Worm (Caenorhabditis elegans) whole organism, young adult: ENCODE data around the gene D1014.5.

ENCODE experiments used
- B0019.2 ChIP-seq: fragments of 200-800 bp; sonication (Bioruptor generic); conservative IDR thresholded peaks from 2 replicates; pipeline ENCODE4 v1.3.6; 2022; ENCODE audit warnings: missing genetic modification reagents, missing genetic modification characterization, missing compliant biosample characterization
- B0336.3 ChIP-seq: fragments of 200-800 bp; sonication (Bioruptor generic); IDR thresholded peaks from 2 replicates; pipeline ENCODE4 v1.3.6; 2022; ENCODE audit warnings: missing genetic modification characterization, missing compliant biosample characterization
- F22D6.2 ChIP-seq: sonication (generic microtip); optimal IDR thresholded peaks from 2 replicates; lab custom pipeline; 2016; ENCODE audit warnings: mild to moderate bottlenecking, missing genetic modification characterization, missing compliant biosample characterization
- F33H1.4 ChIP-seq: fragments of 200-800 bp; sonication (Bioruptor generic); IDR thresholded peaks from 2 replicates; pipeline ENCODE4 v1.3.6; 2022; ENCODE audit warnings: missing genetic modification reagents, missing genetic modification characterization, missing compliant biosample characterization
- F39B2.1 ChIP-seq: fragments of 200-800 bp; sonication (Bioruptor generic); IDR thresholded peaks from 2 replicates; pipeline ENCODE4 v1.3.6; 2022; ENCODE audit warnings: missing genetic modification reagents, missing genetic modification characterization, missing compliant biosample characterization
- F55B11.4 ChIP-seq: sonication (generic microtip); optimal IDR thresholded peaks from 2 replicates; lab custom pipeline; 2016; ENCODE audit warnings: missing compliant biosample characterization, missing genetic modification characterization, borderline replicate concordance; ENCODE audit not compliant: insufficient read depth
- F57A8.1 ChIP-seq: fragments of 200-800 bp; sonication (Bioruptor generic); optimal IDR thresholded peaks from 2 replicates; lab custom pipeline; 2018; ENCODE audit warnings: mild to moderate bottlenecking, missing genetic modification characterization, moderate library complexity, missing compliant biosample characterization
- K11D2.4 ChIP-seq: fragments of 200-800 bp; sonication (Bioruptor generic); IDR thresholded peaks from 2 replicates; pipeline ENCODE4 v1.3.6; 2022; ENCODE audit warnings: missing genetic modification reagents, missing genetic modification characterization, missing compliant biosample characterization
- K12H6.12 ChIP-seq: fragments of 200-800 bp; sonication (Bioruptor generic); optimal IDR thresholded peaks from 2 replicates; lab custom pipeline; 2018; ENCODE audit warnings: mild to moderate bottlenecking, missing genetic modification characterization, missing compliant biosample characterization
- Y67H2A.10 ChIP-seq: fragments of 200-800 bp; sonication (Bioruptor generic); conservative IDR thresholded peaks from 2 replicates; pipeline ENCODE4 v1.3.6; 2022; ENCODE audit warnings: missing genetic modification reagents, missing genetic modification characterization, missing compliant biosample characterization
- aptf-2 ChIP-seq: fragments of 200-800 bp; sonication (Bioruptor generic); conservative IDR thresholded peaks from 2 replicates; pipeline ENCODE4 v1.3.6; 2022; ENCODE audit warnings: missing genetic modification reagents, missing genetic modification characterization, missing compliant biosample characterization
- aptf-3 ChIP-seq: fragments of 200-800 bp; sonication (Bioruptor generic); IDR thresholded peaks from 2 replicates; pipeline ENCODE4 v1.3.6; 2022; ENCODE audit warnings: missing genetic modification characterization, missing compliant biosample characterization
- bed-1 ChIP-seq: fragments of 200-800 bp; sonication (Bioruptor generic); IDR thresholded peaks from 2 replicates; pipeline ENCODE4 v1.3.6; 2022; ENCODE audit warnings: missing genetic modification reagents, missing genetic modification characterization, missing compliant biosample characterization
- ceh-58 ChIP-seq: fragments of 200-800 bp; sonication (Bioruptor generic); IDR thresholded peaks from 2 replicates; pipeline ENCODE4 v1.3.6; 2022; ENCODE audit warnings: missing genetic modification characterization, missing compliant biosample characterization
- ceh-79 ChIP-seq: sonication (generic microtip); optimal IDR thresholded peaks from 2 replicates; lab custom pipeline; 2017; ENCODE audit warnings: mild to moderate bottlenecking, missing genetic modification characterization, missing compliant biosample characterization
- chd-7 ChIP-seq: sonication (generic microtip); optimal IDR thresholded peaks from 2 replicates; lab custom pipeline; 2016; ENCODE audit warnings: mild to moderate bottlenecking, missing genetic modification characterization, moderate library complexity, missing compliant biosample characterization
- ets-4 ChIP-seq: fragments of 200-800 bp; sonication (Bioruptor generic); optimal IDR thresholded peaks from 2 replicates; lab custom pipeline; 2018; ENCODE audit warnings: mild to moderate bottlenecking, missing genetic modification characterization, missing compliant biosample characterization
- hmg-20 ChIP-seq: fragments of 200-800 bp; sonication (Bioruptor generic); IDR thresholded peaks from 2 replicates; pipeline ENCODE4 v1.3.6; 2022; ENCODE audit warnings: missing genetic modification reagents, missing genetic modification characterization, missing compliant biosample characterization
- hrde-1 ChIP-seq: sonication (generic microtip); optimal IDR thresholded peaks from 2 replicates; lab custom pipeline; 2016; ENCODE audit warnings: missing genetic modification characterization, mild to moderate bottlenecking, missing compliant biosample characterization, moderate library complexity, missing genotype, missing genetic modification reagents, borderline replicate concordance
- let-526 ChIP-seq: fragments of 200-800 bp; sonication (Bioruptor generic); IDR thresholded peaks from 2 replicates; pipeline ENCODE4 v1.3.6; 2022; ENCODE audit warnings: missing genetic modification reagents, missing genetic modification characterization, missing compliant biosample characterization
- lin-26 ChIP-seq: fragments of 200-800 bp; sonication (Bioruptor generic); IDR thresholded peaks from 2 replicates; pipeline ENCODE4 v1.3.6; 2022; ENCODE audit warnings: missing genetic modification reagents, missing genetic modification characterization, missing compliant biosample characterization
- lin-40 ChIP-seq: sonication (generic microtip); optimal IDR thresholded peaks from 2 replicates; lab custom pipeline; 2016; ENCODE audit warnings: missing genetic modification characterization, mild to moderate bottlenecking, missing compliant biosample characterization, missing genotype, missing genetic modification reagents
- lsy-27 ChIP-seq: sonication (generic microtip); optimal IDR thresholded peaks from 2 replicates; lab custom pipeline; 2017; ENCODE audit warnings: missing genetic modification characterization, mild to moderate bottlenecking, missing compliant biosample characterization, antibody characterized with exemption, missing genotype, borderline replicate concordance; ENCODE audit not compliant: insufficient read depth
- mcd-1 ChIP-seq: fragments of 200-800 bp; sonication (Bioruptor generic); IDR thresholded peaks from 2 replicates; pipeline ENCODE4 v1.3.6; 2022; ENCODE audit warnings: missing genetic modification reagents, missing genetic modification characterization, missing compliant biosample characterization
- nfya-1 ChIP-seq: sonication (generic microtip); optimal IDR thresholded peaks from 2 replicates; lab custom pipeline; 2017; ENCODE audit warnings: antibody characterized with exemption, missing compliant biosample characterization, missing genetic modification characterization, borderline replicate concordance; ENCODE audit not compliant: insufficient read depth
- nfya-2 ChIP-seq: fragments of 200-800 bp; sonication (Bioruptor generic); IDR thresholded peaks from 2 replicates; pipeline ENCODE4 v1.3.6; 2022; ENCODE audit warnings: missing genetic modification reagents, missing genetic modification characterization, missing compliant biosample characterization
- nfyb-1 ChIP-seq: fragments of 200-800 bp; sonication (Bioruptor generic); IDR thresholded peaks from 2 replicates; pipeline ENCODE4 v1.3.6; 2022; ENCODE audit warnings: missing genetic modification reagents, missing genetic modification characterization, missing compliant biosample characterization
- nhr-120 ChIP-seq: fragments of 200-800 bp; sonication (Bioruptor generic); IDR thresholded peaks from 2 replicates; pipeline ENCODE4 v1.3.6; 2022; ENCODE audit warnings: missing genetic modification characterization, missing compliant biosample characterization
- nhr-179 ChIP-seq: sonication (generic microtip); optimal IDR thresholded peaks from 2 replicates; lab custom pipeline; 2016; ENCODE audit warnings: mild to moderate bottlenecking, missing genetic modification characterization, missing compliant biosample characterization
- nhr-80 ChIP-seq: sonication (generic microtip); optimal IDR thresholded peaks from 2 replicates; lab custom pipeline; 2016; ENCODE audit warnings: missing genetic modification characterization, missing compliant biosample characterization
- nhr-90 ChIP-seq: sonication (generic microtip); optimal IDR thresholded peaks from 2 replicates; lab custom pipeline; 2016; ENCODE audit warnings: missing genotype, mild to moderate bottlenecking, missing genetic modification characterization, missing compliant biosample characterization
- rec-8 ChIP-seq, 2 experiments: sonication (generic microtip); optimal IDR thresholded peaks; 2 replicates each; lab custom pipeline; 2016; ENCODE audit warnings: mild to moderate bottlenecking in 2 of 2, missing genetic modification characterization in 2 of 2, missing genetic modification reagents in 2 of 2, missing genotype in 2 of 2, missing biosample characterization in 1 of 2, missing compliant biosample characterization in 1 of 2, moderate library complexity in 1 of 2
- snpc-3.4 ChIP-seq: sonication (generic microtip); optimal IDR thresholded peaks from 2 replicates; lab custom pipeline; 2017; ENCODE audit warnings: missing genetic modification characterization, mild to moderate bottlenecking, missing compliant biosample characterization, antibody characterized with exemption, moderate library complexity, missing genotype, missing genetic modification reagents
- snpc-4 ChIP-seq, 5 experiments: fragments of 150-350 bp in 1 of 5; sonication (generic microtip) in 4 of 5; optimal IDR thresholded peaks; 2 replicates each; lab custom pipeline; 2014 to 2018; ENCODE audit warnings: missing genetic modification characterization in 5 of 5, missing biosample characterization in 3 of 5, antibody characterized with exemption in 2 of 5, mild to moderate bottlenecking in 2 of 5, missing compliant biosample characterization in 2 of 5, missing genotype in 2 of 5, moderate library complexity in 2 of 5, missing genetic modification reagents in 1 of 5
- somi-1 ChIP-seq: fragments of 200-800 bp; sonication (Bioruptor generic); optimal IDR thresholded peaks from 2 replicates; lab custom pipeline; 2018; ENCODE audit warnings: mild to moderate bottlenecking, missing genetic modification characterization, missing compliant biosample characterization
- sptf-2 ChIP-seq: fragments of 200-800 bp; sonication (Bioruptor generic); optimal IDR thresholded peaks from 2 replicates; lab custom pipeline; 2018; ENCODE audit warnings: mild to moderate bottlenecking, missing genetic modification characterization, missing compliant biosample characterization
- tbx-9 ChIP-seq: sonication (generic microtip); optimal IDR thresholded peaks from 2 replicates; lab custom pipeline; 2016; ENCODE audit warnings: borderline replicate concordance, missing genetic modification characterization, inconsistent platforms, missing compliant biosample characterization
- unc-130 ChIP-seq: sonication (generic microtip); optimal IDR thresholded peaks from 2 replicates; lab custom pipeline; 2016; ENCODE audit warnings: missing genetic modification reagents, missing genetic modification characterization, missing compliant biosample characterization
- xnd-1 ChIP-seq: sonication (generic microtip); optimal IDR thresholded peaks from 2 replicates; lab custom pipeline; 2016; ENCODE audit warnings: missing genotype, missing genetic modification reagents, missing genetic modification characterization, missing compliant biosample characterization
- ztf-26 ChIP-seq: sonication (generic microtip); optimal IDR thresholded peaks from 2 replicates; lab custom pipeline; 2017; ENCODE audit warnings: missing genetic modification characterization, missing compliant biosample characterization
- ztf-28 ChIP-seq: fragments of 200-800 bp; sonication (Bioruptor generic); IDR thresholded peaks from 2 replicates; pipeline ENCODE4 v1.3.6; 2022; ENCODE audit warnings: missing genetic modification reagents, missing genetic modification characterization, missing compliant biosample characterization
- ztf-3 ChIP-seq: fragments of 200-800 bp; sonication (Bioruptor generic); optimal IDR thresholded peaks from 2 replicates; lab custom pipeline; 2018; ENCODE audit warnings: mild to moderate bottlenecking, missing genetic modification characterization, missing compliant biosample characterization

The D1014.5 gene

ce11 chrV:8131628-8132027 lies 8.1 kb downstream of the D1014.5 start (continued):
- no peak for TF ChIP-seq ceh-58 (GFP tag; lab: Robert Waterston, UW)
- no peak for TF ChIP-seq K12H6.12 (tag; lab: Kevin White, UChicago)
- no peak for TF ChIP-seq Y67H2A.10 (GFP tag; lab: Robert Waterston, UW)
- no peak for TF ChIP-seq sptf-2 (GFP tag; lab: Kevin White, UChicago)
- TF ChIP-seq nhr-120 (GFP tag; lab: Robert Waterston, UW), result no peak
- no peak for TF ChIP-seq nfya-1 (tag; lab: Kevin White, UChicago)
- TF ChIP-seq ztf-26 (tag; lab: Kevin White, UChicago), result no peak
- no peak for TF ChIP-seq B0019.2
- no peak for TF ChIP-seq rec-8 (tag; optimal IDR thresholded peaks at IDR 0.05; lab: Kevin White, UChicago)
- TF ChIP-seq ets-4 (GFP tag; lab: Kevin White, UChicago), result no peak
- TF ChIP-seq nhr-179 (tag; lab: Kevin White, UChicago), result no peak
- no peak for TF ChIP-seq F39B2.1 (GFP tag; lab: Robert Waterston, UW)
- no peak for TF ChIP-seq ceh-79 (tag; lab: Kevin White, UChicago)
- TF ChIP-seq hmg-20 (GFP tag; lab: Robert Waterston, UW), result no peak
- TF ChIP-seq B0336.3 (GFP tag; lab: Robert Waterston, UW), result peak; percentile 56; the same call in 1 of the 2 replicates
- TF ChIP-seq snpc-4 (GFP tag; optimal IDR thresholded peaks at IDR 0.05; lab: Kevin White, UChicago), result no peak
- peak in 1 of 4 experiments; percentile 5 for TF ChIP-seq snpc-4 (tag; optimal IDR thresholded peaks at IDR 0.05; lab: Kevin White, UChicago)
- TF ChIP-seq K11D2.4 (GFP tag; lab: Robert Waterston, UW), result no peak
- TF ChIP-seq chd-7 (tag; lab: Kevin White, UChicago), result no peak
- no peak for TF ChIP-seq let-526 (GFP tag; lab: Robert Waterston, UW)
- TF ChIP-seq F57A8.1, result no peak
- TF ChIP-seq, all 124 proteins: peak for 8

DNA sequence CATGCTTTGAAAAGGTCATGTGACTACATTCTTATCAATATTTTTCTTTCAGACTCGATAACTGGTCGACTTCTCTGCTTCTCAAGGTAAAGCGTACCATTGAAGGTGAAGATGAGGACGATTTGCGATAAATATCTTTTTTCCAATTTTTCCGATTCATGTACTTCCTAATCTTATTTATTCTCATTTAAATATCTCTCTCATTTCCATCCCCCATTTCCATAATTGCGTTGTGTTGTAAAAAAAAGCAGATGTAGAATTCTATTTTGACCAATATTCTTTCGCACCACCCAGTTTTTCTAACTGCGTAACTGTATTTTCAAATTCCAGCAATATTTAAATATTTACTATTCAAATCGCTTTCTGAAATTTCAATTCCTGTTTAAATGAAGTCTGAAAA lies 9.4 kb downstream of the D1014.5 start, which contains the start of gene D1014.4:
D1014.4 (plus strand) TSS at position 301 of the 400 bp plus-strand sequence.
- TF ChIP-seq F55B11.4 (tag; lab: Kevin White, UChicago), result no peak
- TF ChIP-seq sptf-2 (GFP tag; lab: Kevin White, UChicago), result no peak
- TF ChIP-seq unc-130, result no peak
- no peak for TF ChIP-seq nfyb-1 (GFP tag; lab: Robert Waterston, UW)
- peak; percentile 14 for TF ChIP-seq nhr-80 (tag; lab: Kevin White, UChicago)
- TF ChIP-seq F22D6.2 (tag; lab: Kevin White, UChicago), result no peak
- no peak for TF ChIP-seq aptf-3 (GFP tag; lab: Robert Waterston, UW)
- no peak for TF ChIP-seq nfya-2

DNA sequence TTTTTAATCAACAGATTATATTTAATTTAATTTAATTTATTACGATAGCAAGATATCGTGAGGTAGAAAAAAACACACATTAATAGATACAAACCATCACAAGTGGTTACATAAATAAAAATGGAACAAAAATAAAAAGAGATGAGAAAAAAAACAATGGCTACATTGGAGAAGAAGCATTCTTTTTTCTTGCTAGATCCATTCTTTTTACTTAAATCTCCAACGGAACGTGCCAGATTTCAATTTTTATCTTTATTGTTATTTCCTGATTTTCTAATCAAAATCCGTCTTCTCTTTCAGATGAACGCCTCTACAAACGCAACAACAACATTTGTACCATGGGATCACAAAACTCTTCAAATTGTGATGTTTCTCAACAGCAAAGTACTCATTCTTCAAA lies 20.1 kb downstream of the D1014.5 start, which contains the start of gene D1014.2:
D1014.2 (plus strand) TSS at position 301 of the 400 bp plus-strand sequence.
- no peak for TF ChIP-seq ztf-3 (GFP tag; lab: Kevin White, UChicago)
- no peak for TF ChIP-seq B0019.2
- no peak for TF ChIP-seq K12H6.12 (tag; lab: Kevin White, UChicago)
- no peak for TF ChIP-seq aptf-2 (GFP tag; lab: Robert Waterston, UW)
- TF ChIP-seq lin-40 (tag; lab: Kevin White, UChicago), result no peak
- no peak for TF ChIP-seq somi-1 (GFP tag; lab: Kevin White, UChicago)
- TF ChIP-seq F33H1.4, result no peak
- TF ChIP-seq tbx-9 (tag; lab: Kevin White, UChicago), result no peak
- TF ChIP-seq ceh-58 (GFP tag; lab: Robert Waterston, UW), result no peak
- no peak for TF ChIP-seq ztf-28
- no peak for TF ChIP-seq bed-1 (GFP tag; lab: Robert Waterston, UW)
- TF ChIP-seq lin-26 (GFP tag; lab: Robert Waterston, UW), result no peak
- TF ChIP-seq lsy-27 (tag; lab: Kevin White, UChicago), result no peak
- TF ChIP-seq xnd-1 (tag; lab: Kevin White, UChicago), result no peak
- TF ChIP-seq mcd-1 (GFP tag; lab: Robert Waterston, UW), result no peak
- no peak for TF ChIP-seq aptf-3 (GFP tag; lab: Robert Waterston, UW)
- TF ChIP-seq Y67H2A.10 (GFP tag; lab: Robert Waterston, UW), result no peak
- TF ChIP-seq hrde-1, result no peak
- no peak for TF ChIP-seq nhr-90 (tag; lab: Kevin White, UChicago)
- no peak for TF ChIP-seq snpc-3.4 (tag; lab: Kevin White, UChicago)
